Worm (Caenorhabditis elegans): ENCODE measurements around the gene T04A8.8.

The T04A8.8 gene

ce11 chrIII:4689595-4689994 is 4.2 kb upstream of the T04A8.8 start (continued):
- TF ChIP-seq snpc-1.3 (tag; optimal IDR thresholded peaks at IDR 0.05; ENCODE audit: insufficient read depth) (peak; percentile 92), hmg-1.2 (GFP tag; IDR thresholded peaks at IDR 0.05) (peak; percentile 71), sptf-2 (GFP tag; optimal IDR thresholded peaks at IDR 0.05) (peak; percentile 87), lsl-1 (GFP tag; optimal IDR thresholded peaks at IDR 0.05) (peak; percentile 67), snpc-4 (GFP tag; optimal IDR thresholded peaks at IDR 0.05) (peak; percentile 78), snpc-4 (tag; optimal IDR thresholded peaks at IDR 0.05) (peak in 3 of 4 experiments; percentile 2 to 66 (median 42)), mes-4 (tag; optimal IDR thresholded peaks at IDR 0.05) (peak; percentile 91), egl-18 (GFP tag; IDR thresholded peaks at IDR 0.05) (0 out of 2 replicates have a peak, but pooled peaks have one; percentile 34), hlh-12 (tag; optimal IDR thresholded peaks at IDR 0.05) (peak; percentile 88), nfyb-1 (GFP tag; IDR thresholded peaks at IDR 0.05) (peak; percentile 91), ceh-100 (GFP tag; IDR thresholded peaks at IDR 0.05) (0 out of 2 replicates have a peak, but pooled peaks have one; percentile 28)

ce11 chrIII:4693281-4693680 is 514 bp upstream of the T04A8.8 start, which contains the start of gene nifk-1:
Gene nifk-1 (minus strand): TSS chrIII:4693307.
- TF ChIP-seq T07F8.4 (tag; optimal IDR thresholded peaks at IDR 0.05) (no peak), egl-44 (GFP tag; IDR thresholded peaks at IDR 0.05) (no peak), ZK185.1 (tag; optimal IDR thresholded peaks at IDR 0.05; ENCODE audit: poor library complexity, severe bottlenecking) (peak; percentile 7), dox-1 (GFP tag; IDR thresholded peaks at IDR 0.05) (peak; percentile 84), T26A5.8 (tag; optimal IDR thresholded peaks at IDR 0.05) (no peak), dpl-1 (GFP tag; optimal IDR thresholded peaks at IDR 0.05) (peak; percentile 34), Y53F4B.3 (GFP tag; IDR thresholded peaks at IDR 0.05) (no peak), efl-1 (GFP tag; optimal IDR thresholded peaks at IDR 0.05) (peak; percentile 56), attf-3 (GFP tag; conservative IDR thresholded peaks at IDR 0.05) (no peak), lin-40 (tag; optimal IDR thresholded peaks at IDR 0.05) (peak; percentile 55), madf-6 (GFP tag; IDR thresholded peaks at IDR 0.05) (peak; percentile 65), nhr-80 (tag; optimal IDR thresholded peaks at IDR 0.05) (peak; percentile 79), mcd-1 (GFP tag; IDR thresholded peaks at IDR 0.05) (peak; percentile 67), cebp-1 (GFP tag; IDR thresholded peaks at IDR 0.05) (no peak), cebp-1 (tag; optimal IDR thresholded peaks at IDR 0.05) (peak; percentile 58), lin-35 (GFP tag; optimal IDR thresholded peaks at IDR 0.05) (peak in 1 of 3 experiments; percentile 47), F33H1.4 (GFP tag; IDR thresholded peaks at IDR 0.05) (peak; percentile 44), mxl-1 (tag; optimal IDR thresholded peaks at IDR 0.05) (no peak), ceh-91 (GFP tag; IDR thresholded peaks at IDR 0.05) (no peak), ztf-18 (tag; optimal IDR thresholded peaks at IDR 0.05) (peak; percentile 95), B0336.3 (GFP tag; IDR thresholded peaks at IDR 0.05) (0 out of 2 replicates have a peak, but pooled peaks have one; percentile 28), K12H6.12 (tag; optimal IDR thresholded peaks at IDR 0.05) (peak; percentile 22), tbp1 (GFP tag; optimal IDR thresholded peaks at IDR 0.05) (peak; percentile 46), let-607 (tag; optimal IDR thresholded peaks at IDR 0.05) (peak in 1 of 2 experiments; percentile 22), F23B12.7 (tag; optimal IDR thresholded peaks at IDR 0.05; ENCODE audit: insufficient read depth) (peak; percentile 57), lin-54 (GFP tag; optimal IDR thresholded peaks at IDR 0.05) (peak; percentile 73), attf-5 (GFP tag; optimal IDR thresholded peaks at IDR 0.05) (peak; percentile 86), cebp-2 (GFP tag; IDR thresholded peaks at IDR 0.05) (no peak), tlf-1 (GFP tag; optimal IDR thresholded peaks at IDR 0.05) (peak; percentile 3), lsl-1 (GFP tag; optimal IDR thresholded peaks at IDR 0.05) (peak; percentile 66), snpc-3.4 (tag; optimal IDR thresholded peaks at IDR 0.05) (peak; percentile 23), ceh-40 (GFP tag; IDR thresholded peaks at IDR 0.05) (no peak), snpc-4 (GFP tag; optimal IDR thresholded peaks at IDR 0.05) (no peak), snpc-4 (tag; optimal IDR thresholded peaks at IDR 0.05) (peak in 3 of 4 experiments; percentile 28 to 69 (median 68)), madf-3 (GFP tag; IDR thresholded peaks at IDR 0.05) (0 out of 2 replicates have a peak, but pooled peaks have one; percentile 14), nfyb-1 (GFP tag; IDR thresholded peaks at IDR 0.05) (peak; percentile 56; the same call in 1 of the 2 replicates), pbrm-1 (GFP tag; IDR thresholded peaks at IDR 0.05) (0 out of 2 replicates have a peak, but pooled peaks have one; percentile 54), aptf-3 (GFP tag; IDR thresholded peaks at IDR 0.05) (no peak)

Measured in whole organism, young adult.